Worm (Caenorhabditis elegans): ENCODE results near the gene C16A3.6.

- TF ChIP-seq F13H6.1 (tag; optimal IDR thresholded peaks at IDR 0.05): no peak
- no peak for TF ChIP-seq ama-1 (optimal IDR thresholded peaks at IDR 0.05)
These were observed at the start of gene C16A3.6 for ce11 chrIII:6379129-6379528.
